Worm (Caenorhabditis elegans) whole organism, L2 larva: Measurements from ENCODE around the gene Y57G11C.51.
A peak's percentile ranks its signal among the peaks of the same experiment; 100 is the strongest.

Experiments used
- C34F6.9 ChIP-seq: fragments of 150-350 bp; optimal IDR thresholded peaks from 2 replicates; lab custom pipeline; 2014; ENCODE audit warnings: missing biosample characterization, missing genetic modification characterization
- F13H6.1 ChIP-seq: sonication (generic microtip); optimal IDR thresholded peaks from 2 replicates; lab custom pipeline; 2016; ENCODE audit warnings: missing genetic modification characterization, missing compliant biosample characterization
- R02D3.7 ChIP-seq: fragments of 150-350 bp; optimal IDR thresholded peaks from 2 replicates; lab custom pipeline; 2014; ENCODE audit warnings: missing biosample characterization, missing genetic modification characterization
- Y55F3AM.14 ChIP-seq: fragments of 200-800 bp; sonication (Bioruptor generic); optimal IDR thresholded peaks from 2 replicates; lab custom pipeline; 2018; ENCODE audit warnings: mild to moderate bottlenecking, missing genetic modification characterization, missing compliant biosample characterization
- ZK546.5 ChIP-seq: sonication (generic microtip); optimal IDR thresholded peaks from 2 replicates; lab custom pipeline; 2017; ENCODE audit warnings: missing biosample characterization, missing genetic modification characterization
- alr-1 ChIP-seq: fragments of 150-350 bp; optimal IDR thresholded peaks from 2 replicates; lab custom pipeline; 2014; ENCODE audit warnings: missing biosample characterization, missing genetic modification characterization
- aly-2 ChIP-seq: fragments of 150-350 bp; optimal IDR thresholded peaks from 2 replicates; lab custom pipeline; 2014; ENCODE audit warnings: missing biosample characterization, missing genetic modification characterization
- ama-1 ChIP-seq: fragments of 150-350 bp; optimal IDR thresholded peaks from 2 replicates; lab custom pipeline; 2018; ENCODE audit warnings: inconsistent platforms
- blmp-1 ChIP-seq: sonication (generic microtip); optimal IDR thresholded peaks from 2 replicates; lab custom pipeline; 2017; ENCODE audit warnings: missing genetic modification characterization, mild to moderate bottlenecking, missing compliant biosample characterization, antibody characterized with exemption, moderate library complexity; ENCODE audit not compliant: insufficient read depth
- ceh-16 ChIP-seq: fragments of 150-350 bp; optimal IDR thresholded peaks from 2 replicates; lab custom pipeline; 2014; ENCODE audit warnings: missing biosample characterization, missing genetic modification characterization
- ceh-82 ChIP-seq: fragments of 150-350 bp; optimal IDR thresholded peaks from 2 replicates; lab custom pipeline; 2014; ENCODE audit warnings: missing biosample characterization, missing genetic modification characterization
- crh-2 ChIP-seq: sonication (generic microtip); optimal IDR thresholded peaks from 2 replicates; lab custom pipeline; 2017; ENCODE audit warnings: missing biosample characterization, missing genetic modification characterization
- elt-1 ChIP-seq: fragments of 150-350 bp; optimal IDR thresholded peaks from 2 replicates; lab custom pipeline; 2014; ENCODE audit warnings: missing biosample characterization, missing genetic modification characterization
- elt-3 ChIP-seq: sonication (generic microtip); optimal IDR thresholded peaks from 2 replicates; lab custom pipeline; 2017; ENCODE audit warnings: missing biosample characterization, missing genetic modification characterization
- fos-1 ChIP-seq: fragments of 150-350 bp; optimal IDR thresholded peaks from 2 replicates; lab custom pipeline; 2014; ENCODE audit warnings: missing biosample characterization, missing genetic modification characterization
- gmeb-1 ChIP-seq: fragments of 150-350 bp; optimal IDR thresholded peaks from 2 replicates; lab custom pipeline; 2014; ENCODE audit warnings: missing biosample characterization, missing genetic modification characterization
- lin-11 ChIP-seq: fragments of 150-350 bp; sonication (generic microtip); optimal IDR thresholded peaks from 2 replicates; lab custom pipeline; 2014; ENCODE audit warnings: missing biosample characterization, missing genetic modification characterization, inconsistent platforms, mixed read lengths
- lin-13 ChIP-seq: fragments of 150-350 bp; optimal IDR thresholded peaks from 2 replicates; lab custom pipeline; 2014; ENCODE audit warnings: missing biosample characterization, missing genetic modification reagents, missing genetic modification characterization
- lin-39 ChIP-seq: fragments of 150-350 bp; optimal IDR thresholded peaks from 2 replicates; lab custom pipeline; 2014; ENCODE audit warnings: missing biosample characterization, missing genetic modification reagents, missing genetic modification characterization
- mbf-1 ChIP-seq: sonication (generic microtip); optimal IDR thresholded peaks from 2 replicates; lab custom pipeline; 2017; ENCODE audit warnings: missing biosample characterization, missing genetic modification characterization
- mdl-1 ChIP-seq, 2 experiments: fragments of 150-350 bp in 1 of 2; sonication (generic microtip) in 1 of 2; optimal IDR thresholded peaks; 2 replicates each; lab custom pipeline; 2017; ENCODE audit warnings: missing biosample characterization in 2 of 2, missing genetic modification characterization in 2 of 2
- nhr-10 ChIP-seq: sonication (generic microtip); optimal IDR thresholded peaks from 2 replicates; lab custom pipeline; 2017; ENCODE audit warnings: missing biosample characterization, missing genetic modification characterization
- nhr-12 ChIP-seq: fragments of 150-350 bp; optimal IDR thresholded peaks from 2 replicates; lab custom pipeline; 2014; ENCODE audit warnings: missing biosample characterization, missing genetic modification characterization
- nhr-129 ChIP-seq: fragments of 150-350 bp; optimal IDR thresholded peaks from 2 replicates; lab custom pipeline; 2014; ENCODE audit warnings: missing biosample characterization, missing genetic modification characterization
- nhr-21 ChIP-seq: fragments of 150-350 bp; optimal IDR thresholded peaks from 2 replicates; lab custom pipeline; 2014; ENCODE audit warnings: missing biosample characterization, missing genetic modification characterization
- nhr-23 ChIP-seq: fragments of 150-350 bp; optimal IDR thresholded peaks from 2 replicates; lab custom pipeline; 2014; ENCODE audit warnings: missing biosample characterization, missing genetic modification reagents, missing genetic modification characterization
- nhr-237 ChIP-seq: fragments of 150-350 bp; optimal IDR thresholded peaks from 2 replicates; lab custom pipeline; 2014; ENCODE audit warnings: missing biosample characterization, missing genetic modification characterization
- nhr-25 ChIP-seq: fragments of 150-350 bp; sonication (generic microtip); optimal IDR thresholded peaks from 3 replicates; lab custom pipeline; 2014; ENCODE audit warnings: missing biosample characterization, missing genetic modification characterization
- nhr-6 ChIP-seq: fragments of 150-350 bp; optimal IDR thresholded peaks from 2 replicates; lab custom pipeline; 2014; ENCODE audit warnings: missing biosample characterization, missing genetic modification characterization
- nhr-77 ChIP-seq: fragments of 150-350 bp; optimal IDR thresholded peaks from 2 replicates; lab custom pipeline; 2014; ENCODE audit warnings: missing biosample characterization, missing genetic modification characterization
- peb-1 ChIP-seq: fragments of 150-350 bp; optimal IDR thresholded peaks from 2 replicates; lab custom pipeline; 2014; ENCODE audit warnings: missing biosample characterization, missing genetic modification characterization
- sem-4 ChIP-seq: fragments of 150-350 bp; optimal IDR thresholded peaks from 2 replicates; lab custom pipeline; 2014; ENCODE audit warnings: missing biosample characterization, missing genetic modification reagents, missing genetic modification characterization
- skn-1 ChIP-seq: sonication (generic microtip); optimal IDR thresholded peaks from 2 replicates; lab custom pipeline; 2017; ENCODE audit warnings: missing biosample characterization, missing genetic modification characterization
- sma-3 ChIP-seq: sonication (generic microtip); optimal IDR thresholded peaks from 2 replicates; lab custom pipeline; 2016; ENCODE audit warnings: missing genetic modification reagents, missing genetic modification characterization, missing compliant biosample characterization
- sma-9 ChIP-seq, 2 experiments: fragments of 150-350 bp in 1 of 2; sonication (generic microtip) in 1 of 2; optimal IDR thresholded peaks; 2 replicates each; lab custom pipeline; 2014 to 2016; ENCODE audit warnings: missing genetic modification characterization in 2 of 2, mild to moderate bottlenecking in 1 of 2, missing biosample characterization in 1 of 2, missing compliant biosample characterization in 1 of 2, missing genetic modification reagents in 1 of 2, moderate library complexity in 1 of 2
- unc-39 ChIP-seq: fragments of 150-350 bp; optimal IDR thresholded peaks from 2 replicates; lab custom pipeline; 2014; ENCODE audit warnings: missing biosample characterization, missing genetic modification characterization
- unc-55 ChIP-seq: fragments of 150-350 bp; sonication (generic microtip); optimal IDR thresholded peaks from 3 replicates; lab custom pipeline; 2014; ENCODE audit warnings: missing biosample characterization, missing genetic modification reagents, missing genetic modification characterization
- zag-1 ChIP-seq: fragments of 150-350 bp; optimal IDR thresholded peaks from 2 replicates; lab custom pipeline; 2014; ENCODE audit warnings: missing biosample characterization, missing genetic modification characterization
- ztf-1 ChIP-seq: fragments of 200-800 bp; sonication (Bioruptor generic); conservative IDR thresholded peaks from 2 replicates; pipeline ENCODE4 v1.3.6; 2022; ENCODE audit warnings: missing genetic modification characterization, missing compliant biosample characterization
- ztf-4 ChIP-seq: fragments of 150-350 bp; optimal IDR thresholded peaks from 2 replicates; lab custom pipeline; 2014; ENCODE audit warnings: missing biosample characterization, missing genetic modification characterization

Gene Y57G11C.51

ce11 chrIV:14799186-14799585 lies 24.8 kb upstream of the Y57G11C.51 start, which contains the start of gene Y57G11C.14:
Gene Y57G11C.14 (plus strand): TSS chrIV:14799311.
- no peak for TF ChIP-seq lin-11 (tag; lab: Kevin White, UChicago)
- no peak for TF ChIP-seq ceh-16 (tag; lab: Kevin White, UChicago)
- no peak for TF ChIP-seq nhr-23 (tag; lab: Kevin White, UChicago)
- no peak for TF ChIP-seq ZK546.5 (tag; lab: Kevin White, UChicago)
- no peak for TF ChIP-seq nhr-129 (tag; lab: Kevin White, UChicago)
- no peak for TF ChIP-seq C34F6.9 (tag; lab: Kevin White, UChicago)
- TF ChIP-seq sma-9 (GFP tag; optimal IDR thresholded peaks at IDR 0.05; lab: Kevin White, UChicago), result no peak
- no peak for TF ChIP-seq sma-9 (tag; optimal IDR thresholded peaks at IDR 0.05; lab: Kevin White, UChicago)
- no peak for TF ChIP-seq nhr-6
- TF ChIP-seq nhr-21 (tag; lab: Kevin White, UChicago), result no peak
- no peak for TF ChIP-seq nhr-77
- no peak for TF ChIP-seq mdl-1 (tag; optimal IDR thresholded peaks at IDR 0.05; lab: Kevin White, UChicago)

DNA sequence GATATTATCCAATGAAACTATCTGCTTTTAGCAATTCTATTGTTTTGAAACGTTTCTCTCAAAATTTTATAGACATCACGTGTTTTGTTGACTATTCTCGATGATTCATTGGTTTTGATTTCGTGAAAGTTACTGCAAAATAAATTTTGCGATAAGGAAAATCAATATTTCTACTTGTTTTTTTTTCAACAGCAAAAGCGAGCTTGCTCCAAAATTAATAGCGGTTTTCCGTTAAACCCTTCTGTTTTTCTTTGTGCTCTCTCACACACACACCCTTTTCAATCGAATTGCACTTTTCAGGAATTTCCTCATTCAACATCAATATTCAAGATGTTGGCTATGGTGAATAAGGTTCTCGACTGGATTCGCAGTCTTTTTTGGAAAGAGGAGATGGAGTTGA lies 23.5 kb upstream of the Y57G11C.51 start, which contains the start of gene arl-8:
Gene arl-8, plus strand, starts transcription at position 301 of the 400 bp plus-strand sequence.
- TF ChIP-seq ceh-82 (tag; lab: Kevin White, UChicago) (no peak), ama-1 (peak; percentile 17)

DNA sequence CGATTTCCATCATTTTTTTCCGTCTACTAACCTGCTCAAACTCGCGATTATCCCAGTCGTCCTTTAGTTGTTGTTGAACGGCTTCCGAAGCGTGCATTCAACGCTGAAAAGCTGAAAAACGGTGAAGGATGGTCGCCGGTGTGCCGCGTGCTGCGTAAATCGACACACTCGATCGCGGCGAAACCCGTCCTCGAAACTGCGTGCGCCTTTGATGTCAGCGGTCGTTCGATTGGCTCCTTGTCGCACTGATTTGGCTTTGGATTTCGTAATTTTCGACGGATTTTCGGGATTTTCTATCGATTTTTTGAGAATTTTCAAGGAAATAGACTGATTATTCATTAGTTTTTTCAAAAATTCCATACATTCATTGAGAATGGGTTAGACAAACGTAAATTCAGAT lies 23.0 kb upstream of the Y57G11C.51 start, which contains the start of the genes Y57G11C.1147 and nuo-3:
Gene Y57G11C.1147, minus strand, starts transcription at position 161 of the 400 bp plus-strand sequence.
Gene nuo-3, minus strand, starts transcription at position 191 of the 400 bp plus-strand sequence.
- TF ChIP-seq ceh-82 (tag; lab: Kevin White, UChicago) (no peak), lin-11 (tag; lab: Kevin White, UChicago) (peak; percentile 3), aly-2 (tag; lab: Kevin White, UChicago) (no peak), Y55F3AM.14 (GFP tag; lab: Kevin White, UChicago) (no peak), mdl-1 (tag; optimal IDR thresholded peaks at IDR 0.05; lab: Kevin White, UChicago) (no peak), sma-3 (GFP tag; lab: Kevin White, UChicago) (no peak), nhr-12 (tag; lab: Kevin White, UChicago) (no peak), crh-2 (tag; lab: Kevin White, UChicago) (no peak), ceh-16 (tag; lab: Kevin White, UChicago) (no peak), unc-55 (peak; percentile 55), nhr-10 (tag; lab: Kevin White, UChicago) (no peak), nhr-237 (no peak), nhr-25 (tag; lab: Kevin White, UChicago) (no peak), nhr-23 (tag; lab: Kevin White, UChicago) (no peak), fos-1 (no peak), peb-1 (tag; lab: Kevin White, UChicago) (no peak), nhr-129 (tag; lab: Kevin White, UChicago) (peak; percentile 22), ztf-1 (no peak), elt-1 (no peak), ztf-4 (tag; lab: Kevin White, UChicago) (no peak), C34F6.9 (tag; lab: Kevin White, UChicago) (peak; percentile 22), ama-1 (no peak), sem-4 (tag; lab: Kevin White, UChicago) (no peak), mbf-1 (no peak), F13H6.1 (tag; lab: Kevin White, UChicago) (no peak), R02D3.7 (tag; lab: Kevin White, UChicago) (peak; percentile 10), zag-1 (no peak), blmp-1 (no peak), unc-39 (tag; lab: Kevin White, UChicago) (no peak), alr-1 (no peak), lin-39 (tag; lab: Kevin White, UChicago) (no peak), lin-13 (no peak), gmeb-1 (tag; lab: Kevin White, UChicago) (no peak)

ce11 chrIV:14795918-14796488 lies 21.6 kb upstream of the Y57G11C.51 start, which contains the start of gene coq-3:
Gene coq-3 (minus strand): TSS chrIV:14796324.
- TF ChIP-seq gmeb-1 (tag; lab: Kevin White, UChicago) (no peak), zag-1 (no peak), elt-3 (tag; lab: Kevin White, UChicago) (no peak), skn-1 (tag; lab: Kevin White, UChicago) (no peak), sma-9 (GFP tag; optimal IDR thresholded peaks at IDR 0.05; lab: Kevin White, UChicago) (no peak), sma-9 (tag; optimal IDR thresholded peaks at IDR 0.05; lab: Kevin White, UChicago) (no peak), R02D3.7 (tag; lab: Kevin White, UChicago) (no peak)
